Worm (Caenorhabditis elegans) whole organism, early embryonic: ENCODE measurements around the gene ZK688.4.

Experiments used
- B0310.2 ChIP-seq: sonication (generic microtip); optimal IDR thresholded peaks from 2 replicates; lab custom pipeline; 2016; ENCODE audit warnings: mild to moderate bottlenecking, missing genetic modification characterization, missing compliant biosample characterization
- ama-1 ChIP-seq: fragments of 150-350 bp; optimal IDR thresholded peaks from 2 replicates; lab custom pipeline; 2014
- ceh-13 ChIP-seq: fragments of 200-800 bp; sonication (Bioruptor generic); optimal IDR thresholded peaks from 2 replicates; lab custom pipeline; 2018; ENCODE audit warnings: mild to moderate bottlenecking, missing genetic modification characterization, missing compliant biosample characterization
- ets-7 ChIP-seq: sonication (generic microtip); optimal IDR thresholded peaks from 2 replicates; lab custom pipeline; 2016; ENCODE audit warnings: missing genotype, missing genetic modification characterization, missing compliant biosample characterization
- flt-1 ChIP-seq: fragments of 200-800 bp; sonication (Bioruptor generic); IDR thresholded peaks from 2 replicates; pipeline ENCODE4 v1.3.6; 2022; ENCODE audit warnings: missing genetic modification characterization, missing compliant biosample characterization
- hmg-4 ChIP-seq: fragments of 200-800 bp; sonication (Bioruptor generic); optimal IDR thresholded peaks from 2 replicates; lab custom pipeline; 2018; ENCODE audit warnings: mild to moderate bottlenecking, missing genetic modification characterization, missing compliant biosample characterization
- pes-1 ChIP-seq: fragments of 200-800 bp; sonication (Bioruptor generic); IDR thresholded peaks from 2 replicates; pipeline ENCODE4 v1.3.6; 2022; ENCODE audit warnings: missing genetic modification reagents, missing genetic modification characterization, missing compliant biosample characterization
- tbx-11 ChIP-seq: fragments of 200-800 bp; sonication (Bioruptor generic); IDR thresholded peaks from 2 replicates; pipeline ENCODE4 v1.3.6; 2022; ENCODE audit warnings: missing genetic modification characterization, missing compliant biosample characterization
- tbx-37 ChIP-seq: fragments of 200-800 bp; sonication (Bioruptor generic); conservative IDR thresholded peaks from 2 replicates; pipeline ENCODE4 v1.3.6; 2022; ENCODE audit warnings: missing genetic modification reagents, missing genetic modification characterization, missing compliant biosample characterization

ce11 chrIII:7896925-7897324 is 2.1 kb downstream of the ZK688.4 start, which contains the start of gene ZK688.10:
- TF ChIP-seq tbx-37 (GFP tag; lab: Robert Waterston, UW) (no peak), ama-1 (lab: Kevin White, UChicago) (no peak), pes-1 (GFP tag; lab: Robert Waterston, UW) (no peak), flt-1 (GFP tag; lab: Robert Waterston, UW) (no peak), ceh-13 (no peak), tbx-11 (GFP tag; lab: Robert Waterston, UW) (no peak), ets-7 (tag; lab: Kevin White, UChicago) (no peak), hmg-4 (GFP tag; lab: Kevin White, UChicago) (no peak), B0310.2 (tag; lab: Kevin White, UChicago) (no peak)
